Worm (Caenorhabditis elegans): ENCODE results near the gene F43D2.3.

- TF ChIP-seq snpc-4 (tag; optimal IDR thresholded peaks at IDR 0.05), result no peak
- TF ChIP-seq flh-1 (GFP tag; optimal IDR thresholded peaks at IDR 0.05), result no peak
- TF ChIP-seq mep-1 (tag; optimal IDR thresholded peaks at IDR 0.05), result no peak
- no peak for TF ChIP-seq nhr-237 (tag; optimal IDR thresholded peaks at IDR 0.05)
- TF ChIP-seq unc-62 (GFP tag; optimal IDR thresholded peaks at IDR 0.05), result no peak
- no peak for TF ChIP-seq pha-4 (tag; optimal IDR thresholded peaks at IDR 0.05)
- TF ChIP-seq ztf-11 (tag; optimal IDR thresholded peaks at IDR 0.05), result no peak
- no peak for TF ChIP-seq unc-39 (tag; optimal IDR thresholded peaks at IDR 0.05)
- no peak for TF ChIP-seq blmp-1 (tag; optimal IDR thresholded peaks at IDR 0.05)
- no peak for TF ChIP-seq nhr-28 (tag; optimal IDR thresholded peaks at IDR 0.05)
- TF ChIP-seq ceh-43 (GFP tag; optimal IDR thresholded peaks at IDR 0.05), result no peak
- TF ChIP-seq elt-3 (tag; optimal IDR thresholded peaks at IDR 0.05), result no peak
These were observed 34.5 kb upstream of the F43D2.3 start, which contains the start of gene pes-9 for ce11 chrV:14597005-14597680.
